Worm (Caenorhabditis elegans): ENCODE data around the gene C53A5.2.

DNA sequence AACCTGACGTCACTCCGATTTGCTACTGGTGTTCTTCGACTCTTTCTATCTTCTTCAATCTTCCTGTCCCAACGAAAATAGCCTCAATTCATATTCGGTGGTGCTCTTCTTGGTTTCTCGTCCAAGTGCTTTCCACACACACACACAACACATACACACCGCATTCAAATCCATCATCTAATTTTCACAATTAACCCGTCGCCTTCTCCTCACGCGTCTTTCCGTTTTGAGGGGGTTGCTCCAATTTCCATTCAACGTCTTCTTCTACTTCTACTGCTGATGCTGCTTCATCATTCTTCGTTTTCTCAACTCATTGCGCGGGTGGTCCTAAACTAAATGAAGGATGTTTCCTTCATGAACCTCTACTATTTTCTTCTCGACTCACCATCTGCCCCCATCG, 31.9 kb downstream of the C53A5.2 start:
- TF ChIP-seq elt-3 (tag; optimal IDR thresholded peaks at IDR 0.05) (no peak), daf-12 (tag; optimal IDR thresholded peaks at IDR 0.05) (no peak), ZK546.5 (tag; optimal IDR thresholded peaks at IDR 0.05) (no peak), ama-1 (optimal IDR thresholded peaks at IDR 0.05) (no peak), nhr-76 (tag; optimal IDR thresholded peaks at IDR 0.05) (no peak), lin-39 (tag; optimal IDR thresholded peaks at IDR 0.05) (no peak), hmg-11 (tag; optimal IDR thresholded peaks at IDR 0.05) (no peak), tbx-2 (tag; optimal IDR thresholded peaks at IDR 0.05) (no peak), ztf-11 (tag; optimal IDR thresholded peaks at IDR 0.05) (no peak), nhr-11 (tag; optimal IDR thresholded peaks at IDR 0.05) (no peak), nhr-28 (tag; optimal IDR thresholded peaks at IDR 0.05) (no peak)

Measured in whole organism, L3 larva.